Fruit fly (Drosophila melanogaster) whole organism, embryonic: ENCODE results near the gene CG31102.
A peak's percentile ranks its signal among the peaks of the same experiment; 100 is the strongest.

Experiments used
- Bdp1 ChIP-seq: fragments of 200-800 bp; sonication (Bioruptor generic); optimal IDR thresholded peaks from 3 replicates; lab custom pipeline; 2016; ENCODE audit warnings: missing biosample characterization, missing genetic modification characterization
- Bgb ChIP-seq: fragments of 200-800 bp; sonication (Bioruptor generic); IDR thresholded peaks from 2 replicates; pipeline ENCODE4 v1.3.6; 2022; ENCODE audit warnings: missing biosample characterization, missing genetic modification characterization; ENCODE audit not compliant: partially characterized antibody
- CG10543 ChIP-seq: fragments of 200-800 bp; sonication (Bioruptor generic); optimal IDR thresholded peaks from 3 replicates; lab custom pipeline; 2017; ENCODE audit warnings: missing biosample characterization, mild to moderate bottlenecking, missing genetic modification characterization, moderate library complexity
- CG11456 ChIP-seq: fragments of 200-800 bp; sonication (Bioruptor generic); IDR thresholded peaks from 3 replicates; pipeline ENCODE4 v1.3.6; 2022; ENCODE audit warnings: missing biosample characterization, missing genetic modification characterization
- CG11723 ChIP-seq: fragments of 200-800 bp; sonication (Bioruptor generic); optimal IDR thresholded peaks from 2 replicates; lab custom pipeline; 2017; ENCODE audit warnings: missing biosample characterization, mild to moderate bottlenecking, missing genetic modification characterization
- CG12155 ChIP-seq: fragments of 200-800 bp; sonication (Bioruptor generic); optimal IDR thresholded peaks from 3 replicates; lab custom pipeline; 2016; ENCODE audit warnings: missing biosample characterization, missing genetic modification characterization
- CG14050 ChIP-seq: fragments of 200-800 bp; sonication (Bioruptor generic); IDR thresholded peaks from 3 replicates; pipeline ENCODE4 v1.3.6; 2022; ENCODE audit warnings: missing biosample characterization, missing genetic modification characterization
- CG16815 ChIP-seq: fragments of 200-800 bp; sonication (Bioruptor generic); optimal IDR thresholded peaks from 3 replicates; lab custom pipeline; 2017; ENCODE audit warnings: missing biosample characterization, mild to moderate bottlenecking, missing genetic modification characterization
- CG17802 ChIP-seq: fragments of 200-800 bp; sonication (Bioruptor generic); optimal IDR thresholded peaks from 2 replicates; lab custom pipeline; 2018; ENCODE audit warnings: missing biosample characterization, mild to moderate bottlenecking, missing genetic modification characterization, moderate library complexity
- CG17912 ChIP-seq: fragments of 200-800 bp; sonication (Bioruptor generic); optimal IDR thresholded peaks from 2 replicates; lab custom pipeline; 2018; ENCODE audit warnings: missing biosample characterization, mild to moderate bottlenecking, missing genetic modification characterization
- CG2116 ChIP-seq: fragments of 200-800 bp; sonication (Bioruptor generic); optimal IDR thresholded peaks from 3 replicates; lab custom pipeline; 2018; ENCODE audit warnings: missing biosample characterization, mild to moderate bottlenecking, missing genetic modification characterization
- CG2712 ChIP-seq: fragments of 200-800 bp; optimal IDR thresholded peaks from 3 replicates; lab custom pipeline; 2019; ENCODE audit warnings: missing biosample characterization, mild to moderate bottlenecking, missing genetic modification characterization, moderate library complexity
- CG30020 ChIP-seq: fragments of 200-800 bp; optimal IDR thresholded peaks from 2 replicates; lab custom pipeline; 2019; ENCODE audit warnings: missing biosample characterization, mild to moderate bottlenecking, missing genetic modification characterization, moderate library complexity
- CG30431 ChIP-seq: fragments of 200-800 bp; sonication (Bioruptor generic); optimal IDR thresholded peaks from 2 replicates; lab custom pipeline; 2017; ENCODE audit warnings: missing biosample characterization, missing genetic modification characterization
- CG33213 ChIP-seq: fragments of 200-800 bp; sonication (Bioruptor generic); optimal IDR thresholded peaks from 3 replicates; lab custom pipeline; 2016; ENCODE audit warnings: missing biosample characterization, missing genetic modification characterization
- CG4730 ChIP-seq: fragments of 200-800 bp; sonication (Bioruptor generic); IDR thresholded peaks from 2 replicates; pipeline ENCODE4 v1.3.6; 2022; ENCODE audit warnings: missing biosample characterization, missing genetic modification characterization
- CG7987 ChIP-seq: fragments of 200-800 bp; sonication (Bioruptor generic); optimal IDR thresholded peaks from 2 replicates; lab custom pipeline; 2018; ENCODE audit warnings: missing biosample characterization, mild to moderate bottlenecking, missing genetic modification characterization, moderate library complexity
- CG8089 ChIP-seq: fragments of 200-800 bp; sonication (Bioruptor generic); optimal IDR thresholded peaks from 3 replicates; lab custom pipeline; 2016; ENCODE audit warnings: missing biosample characterization, missing genetic modification characterization
- CG8281 ChIP-seq: fragments of 200-800 bp; sonication (Bioruptor generic); optimal IDR thresholded peaks from 2 replicates; lab custom pipeline; 2018; ENCODE audit warnings: missing biosample characterization, mild to moderate bottlenecking, missing genetic modification characterization, moderate library complexity
- CG8765 ChIP-seq: fragments of 200-800 bp; sonication (Bioruptor generic); IDR thresholded peaks from 2 replicates; pipeline ENCODE4 v1.3.6; 2022; ENCODE audit warnings: missing biosample characterization, missing genetic modification characterization
- CG8944 ChIP-seq: fragments of 200-800 bp; sonication (Bioruptor generic); optimal IDR thresholded peaks from 3 replicates; lab custom pipeline; 2016; ENCODE audit warnings: missing biosample characterization, missing genetic modification characterization
- Doc2 ChIP-seq: fragments of 200-800 bp; sonication (Bioruptor generic); IDR thresholded peaks from 2 replicates; pipeline ENCODE4 v1.3.6; 2022; ENCODE audit warnings: missing biosample characterization, missing genetic modification characterization
- ERR ChIP-seq: fragments of 200-800 bp; sonication (Bioruptor generic); optimal IDR thresholded peaks from 2 replicates; lab custom pipeline; 2016; ENCODE audit warnings: missing biosample characterization, missing genetic modification characterization
- Gsc ChIP-seq: fragments of 200-800 bp; sonication (Bioruptor generic); IDR thresholded peaks from 2 replicates; pipeline ENCODE4 v1.3.6; 2022; ENCODE audit warnings: missing biosample characterization, missing genetic modification characterization
- Hsf ChIP-seq: fragments of 200-800 bp; sonication (Bioruptor generic); optimal IDR thresholded peaks from 3 replicates; lab custom pipeline; 2016; ENCODE audit warnings: missing biosample characterization, missing genetic modification characterization
- Mrtf ChIP-seq: fragments of 200-800 bp; sonication (Bioruptor generic); IDR thresholded peaks from 3 replicates; pipeline ENCODE4 v1.3.6; 2022; ENCODE audit warnings: missing biosample characterization, missing genetic modification characterization
- NC2β ChIP-seq: fragments of 200-800 bp; sonication (Bioruptor generic); optimal IDR thresholded peaks from 2 replicates; lab custom pipeline; 2016; ENCODE audit warnings: missing biosample characterization, missing genetic modification characterization
- Nf-YC ChIP-seq: fragments of 200-800 bp; optimal IDR thresholded peaks from 3 replicates; lab custom pipeline; 2019; ENCODE audit warnings: missing biosample characterization, mild to moderate bottlenecking, missing genetic modification characterization, moderate library complexity
- NfI ChIP-seq: fragments of 200-800 bp; sonication (Bioruptor generic); optimal IDR thresholded peaks from 3 replicates; lab custom pipeline; 2018; ENCODE audit warnings: missing biosample characterization, mild to moderate bottlenecking, missing genetic modification characterization, moderate library complexity
- Side ChIP-seq: fragments of 200-800 bp; sonication (Bioruptor generic); optimal IDR thresholded peaks from 2 replicates; lab custom pipeline; 2016; ENCODE audit warnings: missing biosample characterization, missing genetic modification characterization
- Sin3A ChIP-seq: fragments of >200 bp; optimal IDR thresholded peaks from 2 replicates; lab custom pipeline; 2018
- Usf ChIP-seq: fragments of 200-800 bp; sonication (Bioruptor generic); optimal IDR thresholded peaks from 2 replicates; lab custom pipeline; 2017; ENCODE audit warnings: missing genotype, missing biosample characterization, missing genetic modification characterization
- YL-1 ChIP-seq: fragments of 200-800 bp; sonication (Bioruptor generic); optimal IDR thresholded peaks from 3 replicates; lab custom pipeline; 2017; ENCODE audit warnings: missing biosample characterization, mild to moderate bottlenecking, missing genetic modification characterization
- ac ChIP-seq: fragments of 200-800 bp; sonication (Bioruptor generic); optimal IDR thresholded peaks from 3 replicates; lab custom pipeline; 2017; ENCODE audit warnings: missing biosample characterization, mild to moderate bottlenecking, missing genetic modification characterization
- cad ChIP-seq: fragments of >200 bp; optimal IDR thresholded peaks from 2 replicates; lab custom pipeline; 2017; ENCODE audit warnings: missing biosample characterization, missing genetic modification characterization
- chif ChIP-seq, 2 experiments: fragments of 200-800 bp; sonication (Bioruptor generic); optimal IDR thresholded peaks; 3 replicates each; lab custom pipeline; 2016; ENCODE audit warnings: missing biosample characterization in 2 of 2, missing genetic modification characterization in 2 of 2
- ci ChIP-seq: fragments of 200-800 bp; sonication (Bioruptor generic); IDR thresholded peaks from 3 replicates; pipeline ENCODE4 v1.3.6; 2022; ENCODE audit warnings: missing biosample characterization, missing genetic modification characterization
- dmrt99B ChIP-seq: fragments of 200-800 bp; sonication (Bioruptor generic); optimal IDR thresholded peaks from 2 replicates; lab custom pipeline; 2018; ENCODE audit warnings: missing biosample characterization, mild to moderate bottlenecking, missing genetic modification characterization, moderate library complexity
- fd64A ChIP-seq: fragments of 200-800 bp; sonication (Bioruptor generic); optimal IDR thresholded peaks from 3 replicates; lab custom pipeline; 2018; ENCODE audit warnings: missing biosample characterization, mild to moderate bottlenecking, missing genetic modification characterization
- fru ChIP-seq: fragments of >200 bp; optimal IDR thresholded peaks from 2 replicates; lab custom pipeline; 2017
- her ChIP-seq: fragments of 200-800 bp; sonication (Bioruptor generic); optimal IDR thresholded peaks from 2 replicates; lab custom pipeline; 2016; ENCODE audit warnings: missing biosample characterization, missing genetic modification characterization
- hth ChIP-seq: fragments of >200 bp; optimal IDR thresholded peaks from 2 replicates; lab custom pipeline; 2017; ENCODE audit warnings: inconsistent platforms
- kah ChIP-seq: fragments of 200-800 bp; sonication (Bioruptor generic); optimal IDR thresholded peaks from 2 replicates; lab custom pipeline; 2018; ENCODE audit warnings: missing biosample characterization, mild to moderate bottlenecking, missing genetic modification characterization
- oc ChIP-seq: fragments of 200-800 bp; sonication (Bioruptor generic); optimal IDR thresholded peaks from 2 replicates; lab custom pipeline; 2018; ENCODE audit warnings: missing biosample characterization, mild to moderate bottlenecking, missing genetic modification characterization, moderate library complexity
- pb ChIP-seq: fragments of 200-800 bp; sonication (Bioruptor generic); optimal IDR thresholded peaks from 3 replicates; lab custom pipeline; 2016; ENCODE audit warnings: missing biosample characterization, missing genetic modification characterization
- pnt ChIP-seq: fragments of 200-800 bp; sonication (Bioruptor generic); optimal IDR thresholded peaks from 3 replicates; lab custom pipeline; 2016; ENCODE audit warnings: missing biosample characterization, missing genetic modification characterization
- pzg ChIP-seq: fragments of 200-800 bp; sonication (Bioruptor generic); optimal IDR thresholded peaks from 3 replicates; lab custom pipeline; 2018; ENCODE audit warnings: missing biosample characterization, mild to moderate bottlenecking, missing genetic modification characterization, moderate library complexity
- salm ChIP-seq: fragments of 200-800 bp; sonication (Bioruptor generic); optimal IDR thresholded peaks from 2 replicates; lab custom pipeline; 2018; ENCODE audit warnings: missing biosample characterization, mild to moderate bottlenecking, missing genetic modification characterization
- sens ChIP-seq: fragments of 200-800 bp; sonication (Bioruptor generic); peaks from one replicate; lab custom pipeline; 2016; ENCODE audit warnings: missing biosample characterization, missing genetic modification characterization
- shn ChIP-seq: fragments of 200-800 bp; sonication (Bioruptor generic); optimal IDR thresholded peaks from 3 replicates; lab custom pipeline; 2016; ENCODE audit warnings: missing biosample characterization, missing genetic modification characterization
- tin ChIP-seq: fragments of 200-800 bp; sonication (Bioruptor generic); optimal IDR thresholded peaks from 3 replicates; lab custom pipeline; 2016; ENCODE audit warnings: missing biosample characterization, missing genetic modification characterization
- tll ChIP-seq, 2 experiments: fragments of 200-800 bp in 1 of 2; fragments of >200 bp in 1 of 2; sonication (Bioruptor generic) in 1 of 2; optimal IDR thresholded peaks; 2 replicates each; lab custom pipeline; 2017 to 2019; ENCODE audit warnings: missing biosample characterization in 2 of 2, missing genetic modification characterization in 2 of 2, mild to moderate bottlenecking in 1 of 2, moderate library complexity in 1 of 2

Gene CG31102

dm6 chr3R:25258628-25259240 is 36.7 kb downstream of the CG31102 start, which contains the start of gene CG11857 (continued):
- peak; percentile 97 to 98 for TF ChIP-seq chif (GFP tag; optimal IDR thresholded peaks at IDR 0.05; lab: Kevin White, UChicago)
- peak; percentile 88 for TF ChIP-seq CG17802 (tag; lab: Kevin White, UChicago)
- no peak for TF ChIP-seq cad
- peak; percentile 95 for TF ChIP-seq CG7987 (GFP tag; lab: Kevin White, UChicago)
- peak; percentile 45 to 68 for TF ChIP-seq tll (GFP tag; optimal IDR thresholded peaks at IDR 0.05; lab: Kevin White, UChicago)
- TF ChIP-seq CG14050: peak; percentile 98
- peak; percentile 94 for TF ChIP-seq oc
- peak; percentile 92 for TF ChIP-seq her (GFP tag; lab: Kevin White, UChicago)
- peak; percentile 99 for TF ChIP-seq CG11456
- peak; percentile 97 for TF ChIP-seq CG8089
- peak; percentile 97 for TF ChIP-seq shn
- TF ChIP-seq CG30020 (tag; lab: Kevin White, UChicago): peak; percentile 92
- peak; percentile 92 for TF ChIP-seq pb (GFP tag; lab: Kevin White, UChicago)
- no peak for TF ChIP-seq hth (lab: Kevin White, UChicago)
- peak; percentile 97 for TF ChIP-seq CG30431
- TF ChIP-seq CG4730 (GFP tag; lab: Robert Waterston, UW): peak; percentile 99
- peak; percentile 95 for TF ChIP-seq ERR (GFP tag; lab: Kevin White, UChicago)
- TF ChIP-seq CG12155 (GFP tag; lab: Kevin White, UChicago): peak; percentile 98
- TF ChIP-seq ac (GFP tag; lab: Kevin White, UChicago): peak; percentile 89
- peak; percentile 94 for TF ChIP-seq CG11723
- peak; percentile 97 for TF ChIP-seq CG8944 (GFP tag; lab: Kevin White, UChicago)
- peak; percentile 90 for TF ChIP-seq CG17912
- no peak for TF ChIP-seq fru (lab: Kevin White, UChicago)
- TF ChIP-seq pzg (GFP tag; lab: Kevin White, UChicago): peak; percentile 89
- peak; percentile 87 for TF ChIP-seq Nf-YC (tag; lab: Kevin White, UChicago)
- TF ChIP-seq CG8765 (GFP tag; lab: Robert Waterston, UW): peak; percentile 98
- peak; percentile 96 for TF ChIP-seq Gsc
- peak; percentile 96 for TF ChIP-seq NC2β
- peak; percentile 84 for TF ChIP-seq kah (GFP tag; lab: Kevin White, UChicago)
- peak; percentile 98 for TF ChIP-seq CG2712 (tag; lab: Kevin White, UChicago)
- peak; percentile 99 for TF ChIP-seq Mrtf
- peak; percentile 96 for TF ChIP-seq dmrt99B (tag; lab: Kevin White, UChicago)
- TF ChIP-seq Bdp1 (GFP tag; lab: Kevin White, UChicago): peak; percentile 93
- peak; percentile 97 for TF ChIP-seq pnt (GFP tag; lab: Kevin White, UChicago)
- TF ChIP-seq Bgb (GFP tag; lab: Robert Waterston, UW): peak; percentile 99
- TF ChIP-seq Doc2 (GFP tag; lab: Robert Waterston, UW): peak; percentile 97
- TF ChIP-seq YL-1 (GFP tag; lab: Kevin White, UChicago): peak; percentile 97
- peak; percentile 99 for TF ChIP-seq ci (GFP tag; lab: Robert Waterston, UW)
- TF ChIP-seq Sin3A (lab: Kevin White, UChicago): peak; percentile 47
- peak; percentile 98 for TF ChIP-seq NfI (GFP tag; lab: Kevin White, UChicago)
- peak; percentile 94 for TF ChIP-seq CG2116 (GFP tag; lab: Kevin White, UChicago)
- TF ChIP-seq salm: peak; percentile 88
- peak; percentile 100 for TF ChIP-seq sens
- peak; percentile 97 for TF ChIP-seq CG33213
- TF ChIP-seq Hsf: peak; percentile 99
- TF ChIP-seq tin: peak; percentile 99
- peak; percentile 95 for TF ChIP-seq CG10543 (GFP tag; lab: Kevin White, UChicago)
- TF ChIP-seq CG16815: peak; percentile 97
- peak; percentile 78 for TF ChIP-seq fd64A (GFP tag; lab: Kevin White, UChicago)
- peak; percentile 95 for TF ChIP-seq Side (GFP tag; lab: Kevin White, UChicago)
- peak; percentile 90 for TF ChIP-seq CG8281 (tag; lab: Kevin White, UChicago)
- TF ChIP-seq Usf (GFP tag; lab: Kevin White, UChicago): peak; percentile 96
